Worm (Caenorhabditis elegans) whole organism, L1 larva: ENCODE measurements around the gene clec-173.

Source experiments
- C16A3.4 ChIP-seq: fragments of 150-350 bp; optimal IDR thresholded peaks from 2 replicates; lab custom pipeline; 2014; ENCODE audit warnings: missing biosample characterization, missing genetic modification characterization
- ama-1 ChIP-seq: fragments of 150-350 bp; optimal IDR thresholded peaks from 2 replicates; lab custom pipeline; 2014
- ceh-63 ChIP-seq: fragments of 200-800 bp; sonication (Bioruptor generic); optimal IDR thresholded peaks from 2 replicates; lab custom pipeline; 2018; ENCODE audit warnings: mild to moderate bottlenecking, missing genetic modification characterization, missing compliant biosample characterization
- ceh-8 ChIP-seq: fragments of 200-800 bp; sonication (Bioruptor generic); optimal IDR thresholded peaks from 2 replicates; lab custom pipeline; 2018; ENCODE audit warnings: mild to moderate bottlenecking, missing genetic modification characterization, moderate library complexity, missing compliant biosample characterization
- ceh-82 ChIP-seq, 3 experiments: fragments of 150-350 bp in 1 of 3; sonication (generic microtip) in 2 of 3; optimal IDR thresholded peaks; 2 replicates each; lab custom pipeline; 2014 to 2017; ENCODE audit warnings: missing biosample characterization in 3 of 3, missing genetic modification characterization in 3 of 3
- ceh-88 ChIP-seq: fragments of 200-800 bp; sonication (Bioruptor generic); IDR thresholded peaks from 2 replicates; pipeline ENCODE4 v1.3.6; 2022; ENCODE audit warnings: missing genetic modification characterization, missing compliant biosample characterization
- ces-1 ChIP-seq: fragments of 150-350 bp; optimal IDR thresholded peaks from 2 replicates; lab custom pipeline; 2014; ENCODE audit warnings: missing biosample characterization, missing genetic modification reagents, missing genetic modification characterization
- dpl-1 ChIP-seq, 3 experiments: fragments of 150-350 bp in 2 of 3; sonication (generic microtip) in 1 of 3; optimal IDR thresholded peaks; 2 replicates each; lab custom pipeline; 2014 to 2017; ENCODE audit warnings: missing biosample characterization in 3 of 3, missing genetic modification characterization in 3 of 3, missing genetic modification reagents in 3 of 3
- efl-1 ChIP-seq, 4 experiments: fragments of 150-350 bp; optimal IDR thresholded peaks in 3 of 4; peaks in 1 of 4; 1 replicate in 1 of 4; 2 replicates in 3 of 4; lab custom pipeline; 2014; ENCODE audit warnings: missing biosample characterization in 2 of 4, missing genetic modification characterization in 2 of 4, missing genetic modification reagents in 2 of 4
- egl-13 ChIP-seq: sonication (generic microtip); optimal IDR thresholded peaks from 2 replicates; lab custom pipeline; 2016; ENCODE audit warnings: missing genotype, missing genetic modification reagents, missing genetic modification characterization, missing compliant biosample characterization
- elt-2 ChIP-seq: sonication (generic microtip); optimal IDR thresholded peaks from 2 replicates; lab custom pipeline; 2016; ENCODE audit warnings: missing genetic modification characterization, mild to moderate bottlenecking, inconsistent platforms, missing compliant biosample characterization, missing genetic modification reagents
- elt-3 ChIP-seq, 6 experiments: fragments of 150-350 bp in 1 of 6; sonication (generic microtip); optimal IDR thresholded peaks; 2 replicates each; lab custom pipeline; 2017 to 2018; ENCODE audit warnings: missing biosample characterization in 6 of 6, missing genetic modification characterization in 6 of 6, inconsistent platforms in 1 of 6
- ets-5 ChIP-seq: fragments of 200-800 bp; sonication (Bioruptor generic); IDR thresholded peaks from 2 replicates; pipeline ENCODE4 v1.3.6; 2022; ENCODE audit warnings: missing genetic modification characterization, missing compliant biosample characterization
- fos-1 ChIP-seq: fragments of 150-350 bp; optimal IDR thresholded peaks from 2 replicates; lab custom pipeline; 2014; ENCODE audit warnings: missing biosample characterization, missing genetic modification characterization
- grh-1 ChIP-seq: fragments of 200-800 bp; sonication (Bioruptor generic); IDR thresholded peaks from 2 replicates; pipeline ENCODE4 v1.3.6; 2022; ENCODE audit warnings: missing genetic modification reagents, missing genetic modification characterization, missing compliant biosample characterization
- hlh-4 ChIP-seq: sonication (generic microtip); optimal IDR thresholded peaks from 2 replicates; lab custom pipeline; 2016; ENCODE audit warnings: mild to moderate bottlenecking, missing genetic modification characterization, missing compliant biosample characterization
- jun-1 ChIP-seq: fragments of 150-350 bp; optimal IDR thresholded peaks from 2 replicates; lab custom pipeline; 2014; ENCODE audit warnings: missing biosample characterization, missing genetic modification reagents, missing genetic modification characterization
- lin-13 ChIP-seq: fragments of 150-350 bp; optimal IDR thresholded peaks from 2 replicates; lab custom pipeline; 2014; ENCODE audit warnings: missing biosample characterization, missing genetic modification reagents, missing genetic modification characterization
- lin-14 ChIP-seq: fragments of 200-800 bp; sonication (Bioruptor generic); optimal IDR thresholded peaks from 2 replicates; lab custom pipeline; 2018; ENCODE audit warnings: mild to moderate bottlenecking, missing genetic modification characterization, moderate library complexity, missing compliant biosample characterization
- lin-35 ChIP-seq, 2 experiments: fragments of 150-350 bp; optimal IDR thresholded peaks; 2 replicates each; lab custom pipeline; 2014; ENCODE audit warnings: missing biosample characterization in 2 of 2, missing genetic modification characterization in 2 of 2, missing genetic modification reagents in 2 of 2
- lin-39 ChIP-seq: fragments of 150-350 bp; optimal IDR thresholded peaks from 2 replicates; lab custom pipeline; 2014; ENCODE audit warnings: missing biosample characterization, missing genetic modification reagents, missing genetic modification characterization
- mef-2 ChIP-seq: fragments of 150-350 bp; optimal IDR thresholded peaks from 2 replicates; lab custom pipeline; 2014; ENCODE audit warnings: missing biosample characterization, missing genetic modification characterization
- mep-1 ChIP-seq: fragments of 150-350 bp; optimal IDR thresholded peaks from 2 replicates; lab custom pipeline; 2014; ENCODE audit warnings: missing biosample characterization, missing genetic modification characterization
- nhr-19 ChIP-seq: fragments of 200-800 bp; sonication (Bioruptor generic); conservative IDR thresholded peaks from 2 replicates; pipeline ENCODE4 v1.3.6; 2022; ENCODE audit warnings: missing genetic modification characterization, missing compliant biosample characterization
- nhr-237 ChIP-seq: fragments of 150-350 bp; optimal IDR thresholded peaks from 2 replicates; lab custom pipeline; 2014; ENCODE audit warnings: missing biosample characterization, missing genetic modification characterization
- nhr-71 ChIP-seq: sonication (generic microtip); optimal IDR thresholded peaks from 2 replicates; lab custom pipeline; 2016; ENCODE audit warnings: mild to moderate bottlenecking, missing genetic modification characterization, moderate library complexity, missing compliant biosample characterization
- nhr-76 ChIP-seq: sonication (generic microtip); optimal IDR thresholded peaks from 2 replicates; lab custom pipeline; 2017; ENCODE audit warnings: missing biosample characterization, missing genetic modification characterization
- nhr-84 ChIP-seq: sonication (generic microtip); optimal IDR thresholded peaks from 2 replicates; lab custom pipeline; 2017; ENCODE audit warnings: missing biosample characterization, missing genetic modification characterization
- pqm-1 ChIP-seq: sonication (generic microtip); optimal IDR thresholded peaks from 3 replicates; lab custom pipeline; 2017; ENCODE audit warnings: missing biosample characterization, missing genetic modification characterization
- skn-1 ChIP-seq: fragments of 150-350 bp; optimal IDR thresholded peaks from 2 replicates; lab custom pipeline; 2014; ENCODE audit warnings: missing biosample characterization, missing genetic modification characterization
- snpc-4 ChIP-seq: fragments of 150-350 bp; optimal IDR thresholded peaks from 2 replicates; lab custom pipeline; 2014; ENCODE audit warnings: missing biosample characterization, missing genetic modification characterization
- sox-4 ChIP-seq: sonication (generic microtip); optimal IDR thresholded peaks from 2 replicates; lab custom pipeline; 2016; ENCODE audit warnings: missing genetic modification characterization, missing compliant biosample characterization
- sup-37 ChIP-seq: fragments of 200-800 bp; sonication (Bioruptor generic); optimal IDR thresholded peaks from 2 replicates; lab custom pipeline; 2018; ENCODE audit warnings: mild to moderate bottlenecking, missing genetic modification characterization, missing compliant biosample characterization
- tlp-1 ChIP-seq: fragments of 150-350 bp; optimal IDR thresholded peaks from 2 replicates; lab custom pipeline; 2014; ENCODE audit warnings: missing biosample characterization, missing genetic modification characterization
- unc-30 ChIP-seq: sonication (generic microtip); optimal IDR thresholded peaks from 2 replicates; lab custom pipeline; 2017; ENCODE audit warnings: missing biosample characterization, missing genetic modification characterization
- unc-62 ChIP-seq: fragments of 150-350 bp; optimal IDR thresholded peaks from 2 replicates; lab custom pipeline; 2014; ENCODE audit warnings: missing biosample characterization, missing genetic modification reagents, missing genetic modification characterization
- vab-15 ChIP-seq: sonication (generic microtip); optimal IDR thresholded peaks from 2 replicates; lab custom pipeline; 2017; ENCODE audit warnings: missing genotype, mild to moderate bottlenecking, missing genetic modification characterization, missing compliant biosample characterization
- xbp-1 ChIP-seq: sonication (generic microtip); optimal IDR thresholded peaks from 2 replicates; lab custom pipeline; 2016; ENCODE audit warnings: missing genetic modification characterization, missing compliant biosample characterization
- zag-1 ChIP-seq: fragments of 150-350 bp; optimal IDR thresholded peaks from 2 replicates; lab custom pipeline; 2014; ENCODE audit warnings: missing biosample characterization, missing genetic modification characterization
- zip-4 ChIP-seq: fragments of 200-800 bp; sonication (Bioruptor generic); optimal IDR thresholded peaks from 2 replicates; lab custom pipeline; 2018; ENCODE audit warnings: mild to moderate bottlenecking, missing genetic modification characterization, moderate library complexity, missing compliant biosample characterization
- ztf-11 ChIP-seq, 2 experiments: sonication (generic microtip); optimal IDR thresholded peaks; 2 replicates each; lab custom pipeline; 2016 to 2017; ENCODE audit warnings: missing genetic modification characterization in 2 of 2, missing biosample characterization in 1 of 2, missing compliant biosample characterization in 1 of 2
- ztf-4 ChIP-seq: fragments of 150-350 bp; optimal IDR thresholded peaks from 2 replicates; lab custom pipeline; 2014; ENCODE audit warnings: missing biosample characterization, missing genetic modification characterization

clec-173 gene

ce11 chrIV:3311243-3311642 lies 43.8 kb upstream of the clec-173 start, which contains the start of gene zip-11 (continued):
- TF ChIP-seq sup-37 (GFP tag; lab: Kevin White, UChicago) (peak; percentile 41), unc-30 (tag; lab: Kevin White, UChicago) (no peak), lin-13 (GFP tag; lab: Kevin White, UChicago) (no peak), lin-35 (GFP tag; optimal IDR thresholded peaks at IDR 0.05; lab: Kevin White, UChicago) (peak; percentile 35 to 47), lin-14 (GFP tag; lab: Kevin White, UChicago) (peak; percentile 95), unc-62 (no peak), hlh-4 (tag; lab: Kevin White, UChicago) (no peak), nhr-84 (no peak), ceh-8 (no peak), ceh-82 (tag; optimal IDR thresholded peaks at IDR 0.05; lab: Kevin White, UChicago) (peak; percentile 36 to 65 (median 63)), snpc-4 (tag; lab: Kevin White, UChicago) (peak; percentile 10), ets-5 (GFP tag; lab: Robert Waterston, UW) (no peak), tlp-1 (tag; lab: Kevin White, UChicago) (no peak), efl-1 (optimal IDR thresholded peaks at IDR 0.05; lab: Kevin White, UChicago) (peak; percentile 69 to 79), efl-1 (GFP tag; optimal IDR thresholded peaks at IDR 0.05 in 1 of 2; lab: Kevin White, UChicago) (peak; percentile 59 to 96), ztf-4 (tag; lab: Kevin White, UChicago) (no peak), nhr-19 (peak; percentile 77), xbp-1 (tag; lab: Kevin White, UChicago) (peak; percentile 50), ceh-88 (GFP tag; lab: Robert Waterston, UW) (no peak), egl-13 (tag; lab: Kevin White, UChicago) (no peak), jun-1 (tag; lab: Kevin White, UChicago) (peak; percentile 42), nhr-237 (tag; lab: Kevin White, UChicago) (no peak), mef-2 (no peak), grh-1 (GFP tag; lab: Robert Waterston, UW) (peak; percentile 62), sox-4 (tag; lab: Kevin White, UChicago) (no peak), elt-3 (tag; optimal IDR thresholded peaks at IDR 0.05; lab: Kevin White, UChicago) (peak in 2 of 6 experiments; percentile 34 to 39), lin-39 (tag; lab: Kevin White, UChicago) (no peak), ces-1 (GFP tag; lab: Kevin White, UChicago) (no peak), pqm-1 (tag; lab: Kevin White, UChicago) (no peak), fos-1 (peak; percentile 2), nhr-76 (tag; lab: Kevin White, UChicago) (no peak), mep-1 (tag; lab: Kevin White, UChicago) (peak; percentile 61)
- TF ChIP-seq, all 84 proteins: peak for 37

ce11 chrIV:3310662-3311219 lies 43.3 kb upstream of the clec-173 start:
- TF ChIP-seq pqm-1 (tag; lab: Kevin White, UChicago), result peak; percentile 87
- TF ChIP-seq elt-2 (tag; lab: Kevin White, UChicago), result peak; percentile 88
- TF ChIP-seq dpl-1 (GFP tag; optimal IDR thresholded peaks at IDR 0.05; lab: Kevin White, UChicago), result no peak

ce11 chrIV:3308885-3309284 lies 41.4 kb upstream of the clec-173 start:
- TF ChIP-seq efl-1 (optimal IDR thresholded peaks at IDR 0.05; lab: Kevin White, UChicago) (no peak), efl-1 (GFP tag; optimal IDR thresholded peaks at IDR 0.05 in 1 of 2; lab: Kevin White, UChicago) (peak in 1 of 2 experiments; percentile 94), unc-30 (tag; lab: Kevin White, UChicago) (no peak), nhr-71 (tag; lab: Kevin White, UChicago) (no peak)

- TF ChIP-seq ceh-63 (GFP tag; lab: Kevin White, UChicago), result no peak
- TF ChIP-seq skn-1, result no peak
- no peak for TF ChIP-seq C16A3.4
- no peak for TF ChIP-seq ces-1 (GFP tag; lab: Kevin White, UChicago)
- TF ChIP-seq ama-1 (lab: Kevin White, UChicago), result no peak
- no peak for TF ChIP-seq zag-1 (tag; lab: Kevin White, UChicago)
- no peak for TF ChIP-seq zip-4 (GFP tag; lab: Kevin White, UChicago)
- no peak for TF ChIP-seq efl-1 (optimal IDR thresholded peaks at IDR 0.05; lab: Kevin White, UChicago)
- no peak for TF ChIP-seq efl-1 (GFP tag; optimal IDR thresholded peaks at IDR 0.05 in 1 of 2; lab: Kevin White, UChicago)
- TF ChIP-seq hlh-4 (tag; lab: Kevin White, UChicago), result no peak
- TF ChIP-seq ztf-11 (tag; optimal IDR thresholded peaks at IDR 0.05; lab: Kevin White, UChicago), result no peak
- no peak for TF ChIP-seq vab-15 (tag; lab: Kevin White, UChicago)
Measured at ce11 chrIV:3307463-3307862, 40.0 kb upstream of the clec-173 start, which contains the start of gene W08E12.9. Gene W08E12.9 (minus strand): TSS chrIV:3307563.
